Fruit fly (Drosophila melanogaster) whole organism, prepupa: ENCODE results near the gene bin.

ENCODE experiments used
- Blimp-1 ChIP-seq: fragments of 200-800 bp; sonication (Bioruptor generic); optimal IDR thresholded peaks from 3 replicates; lab custom pipeline; 2017; ENCODE audit warnings: missing biosample characterization, missing genetic modification characterization, mild to moderate bottlenecking, moderate library complexity, missing genetic modification reagents
- CG10631 ChIP-seq: fragments of 200-800 bp; sonication (Bioruptor generic); optimal IDR thresholded peaks from 2 replicates; lab custom pipeline; 2016; ENCODE audit warnings: missing biosample characterization, missing genetic modification characterization
- CG10669 ChIP-seq: fragments of 200-800 bp; sonication (Bioruptor generic); optimal IDR thresholded peaks from 3 replicates; lab custom pipeline; 2018; ENCODE audit warnings: missing biosample characterization, mild to moderate bottlenecking, missing genetic modification characterization, moderate library complexity
- CG11294 ChIP-seq: fragments of 200-800 bp; sonication (Bioruptor generic); IDR thresholded peaks from 2 replicates; pipeline ENCODE4 v1.3.6; 2022; ENCODE audit warnings: missing biosample characterization, missing genetic modification characterization
- CG11902 ChIP-seq: fragments of 200-800 bp; sonication (Bioruptor generic); optimal IDR thresholded peaks from 3 replicates; lab custom pipeline; 2016; ENCODE audit warnings: missing biosample characterization, missing genetic modification characterization
- CG15336 ChIP-seq: fragments of 200-800 bp; sonication (Bioruptor generic); IDR thresholded peaks from 2 replicates; pipeline ENCODE4 v1.3.6; 2022; ENCODE audit warnings: missing biosample characterization, missing genetic modification characterization
- CG1621 ChIP-seq: fragments of 200-800 bp; sonication (Bioruptor generic); optimal IDR thresholded peaks from 3 replicates; lab custom pipeline; 2018; ENCODE audit warnings: missing biosample characterization, mild to moderate bottlenecking, missing genetic modification characterization
- CG16779 ChIP-seq: fragments of 200-800 bp; sonication (Bioruptor generic); optimal IDR thresholded peaks from 3 replicates; lab custom pipeline; 2017; ENCODE audit warnings: missing biosample characterization, mild to moderate bottlenecking, missing genetic modification characterization
- CG3032 ChIP-seq: fragments of 200-800 bp; optimal IDR thresholded peaks from 2 replicates; lab custom pipeline; 2019; ENCODE audit warnings: missing biosample characterization, mild to moderate bottlenecking, missing genetic modification characterization, moderate library complexity
- CG32006 ChIP-seq: fragments of 200-800 bp; sonication (Bioruptor generic); optimal IDR thresholded peaks from 3 replicates; lab custom pipeline; 2017; ENCODE audit warnings: missing biosample characterization, mild to moderate bottlenecking, missing genetic modification characterization
- CG34406 ChIP-seq: fragments of 200-800 bp; sonication (Bioruptor generic); optimal IDR thresholded peaks from 3 replicates; lab custom pipeline; 2016; ENCODE audit warnings: missing biosample characterization, missing genetic modification characterization
- CG3919 ChIP-seq: fragments of 200-800 bp; sonication (Bioruptor generic); optimal IDR thresholded peaks from 3 replicates; lab custom pipeline; 2016; ENCODE audit warnings: missing biosample characterization, missing genetic modification characterization
- CG4318 ChIP-seq: fragments of 200-800 bp; sonication (Bioruptor generic); optimal IDR thresholded peaks from 3 replicates; lab custom pipeline; 2017; ENCODE audit warnings: missing biosample characterization, mild to moderate bottlenecking, missing genetic modification characterization
- CG6163 ChIP-seq: fragments of 200-800 bp; sonication (Bioruptor generic); IDR thresholded peaks from 3 replicates; pipeline ENCODE4 v1.3.6; 2022; ENCODE audit warnings: missing biosample characterization, missing genetic modification characterization
- CG6276 ChIP-seq: fragments of 200-800 bp; sonication (Bioruptor generic); optimal IDR thresholded peaks from 2 replicates; lab custom pipeline; 2017; ENCODE audit warnings: missing biosample characterization, mild to moderate bottlenecking, missing genetic modification characterization
- CG6792 ChIP-seq: fragments of 200-800 bp; sonication (Bioruptor generic); optimal IDR thresholded peaks from 3 replicates; lab custom pipeline; 2016; ENCODE audit warnings: missing biosample characterization, missing genetic modification characterization
- CG6808 ChIP-seq: fragments of 200-800 bp; sonication (Bioruptor generic); optimal IDR thresholded peaks from 3 replicates; lab custom pipeline; 2017; ENCODE audit warnings: missing biosample characterization, missing genetic modification characterization, mild to moderate bottlenecking, moderate library complexity, missing genetic modification reagents
- CG6854 ChIP-seq: fragments of 200-800 bp; sonication (Bioruptor generic); optimal IDR thresholded peaks from 2 replicates; lab custom pipeline; 2017; ENCODE audit warnings: missing biosample characterization, mild to moderate bottlenecking, missing genetic modification characterization
- CG7368 ChIP-seq: fragments of 200-800 bp; sonication (Bioruptor generic); optimal IDR thresholded peaks from 3 replicates; lab custom pipeline; 2016; ENCODE audit warnings: missing biosample characterization, missing genetic modification characterization
- CG8319 ChIP-seq: fragments of 200-800 bp; sonication (Bioruptor generic); optimal IDR thresholded peaks from 3 replicates; lab custom pipeline; 2016; ENCODE audit warnings: missing biosample characterization, missing genetic modification characterization
- CG8632 ChIP-seq: fragments of 200-800 bp; sonication (Bioruptor generic); optimal IDR thresholded peaks from 3 replicates; lab custom pipeline; 2016; ENCODE audit warnings: missing biosample characterization, missing genetic modification characterization
- Eip93F ChIP-seq: fragments of 200-800 bp; sonication (Bioruptor generic); optimal IDR thresholded peaks from 2 replicates; lab custom pipeline; 2016; ENCODE audit warnings: missing biosample characterization, mild to moderate bottlenecking, missing genetic modification characterization
- Ets21C ChIP-seq: fragments of 200-800 bp; sonication (Bioruptor generic); optimal IDR thresholded peaks from 3 replicates; lab custom pipeline; 2016; ENCODE audit warnings: missing biosample characterization, missing genetic modification characterization
- Ets96B ChIP-seq: fragments of 200-800 bp; optimal IDR thresholded peaks from 2 replicates; lab custom pipeline; 2019; ENCODE audit warnings: missing biosample characterization, mild to moderate bottlenecking, missing genetic modification characterization, moderate library complexity
- Hr38 ChIP-seq: sonication (Bioruptor generic); optimal IDR thresholded peaks from 2 replicates; lab custom pipeline; 2016; ENCODE audit warnings: missing biosample characterization, missing genetic modification characterization
- Hr39 ChIP-seq: fragments of 200-800 bp; sonication (Bioruptor generic); optimal IDR thresholded peaks from 2 replicates; lab custom pipeline; 2016; ENCODE audit warnings: missing biosample characterization, missing genetic modification characterization
- Hr4 ChIP-seq: fragments of 200-800 bp; sonication (Bioruptor generic); optimal IDR thresholded peaks from 3 replicates; lab custom pipeline; 2016; ENCODE audit warnings: missing biosample characterization, missing genetic modification characterization
- Lpt ChIP-seq: fragments of 200-800 bp; sonication (Bioruptor generic); optimal IDR thresholded peaks from 3 replicates; lab custom pipeline; 2016; ENCODE audit warnings: missing biosample characterization, missing genetic modification characterization
- Met ChIP-seq: fragments of 200-800 bp; sonication (Bioruptor generic); optimal IDR thresholded peaks from 3 replicates; lab custom pipeline; 2016; ENCODE audit warnings: missing biosample characterization, missing genetic modification characterization
- Smox ChIP-seq: fragments of 200-800 bp; sonication (Bioruptor generic); optimal IDR thresholded peaks from 3 replicates; lab custom pipeline; 2016; ENCODE audit warnings: missing biosample characterization, missing genetic modification characterization
- Sox102F ChIP-seq: fragments of 200-800 bp; sonication (Bioruptor generic); optimal IDR thresholded peaks from 2 replicates; lab custom pipeline; 2016; ENCODE audit warnings: missing biosample characterization, mild to moderate bottlenecking, missing genetic modification characterization
- Sox15 ChIP-seq: fragments of 200-800 bp; sonication (Bioruptor generic); optimal IDR thresholded peaks from 3 replicates; lab custom pipeline; 2016; ENCODE audit warnings: missing biosample characterization, missing genetic modification characterization
- achi ChIP-seq: fragments of 200-800 bp; sonication (Bioruptor generic); optimal IDR thresholded peaks from 3 replicates; lab custom pipeline; 2016; ENCODE audit warnings: missing biosample characterization, missing genetic modification characterization
- acj6 ChIP-seq: fragments of 200-800 bp; sonication (Bioruptor generic); optimal IDR thresholded peaks from 3 replicates; lab custom pipeline; 2016; ENCODE audit warnings: missing biosample characterization, missing genetic modification characterization
- dac ChIP-seq: fragments of 200-800 bp; sonication (Bioruptor generic); optimal IDR thresholded peaks from 2 replicates; lab custom pipeline; 2017; ENCODE audit warnings: missing biosample characterization, mild to moderate bottlenecking, missing genetic modification characterization
- eg ChIP-seq: fragments of 200-800 bp; sonication (Bioruptor generic); IDR thresholded peaks from 3 replicates; pipeline ENCODE4 v1.3.6; 2022; ENCODE audit warnings: missing biosample characterization, missing genetic modification characterization
- fd59A ChIP-seq: fragments of 200-800 bp; sonication (Bioruptor generic); optimal IDR thresholded peaks from 2 replicates; lab custom pipeline; 2017; ENCODE audit warnings: missing biosample characterization, mild to moderate bottlenecking, missing genetic modification characterization, missing genetic modification reagents
- fd85E ChIP-seq: fragments of 200-800 bp; sonication (Bioruptor generic); optimal IDR thresholded peaks from 3 replicates; lab custom pipeline; 2016; ENCODE audit warnings: missing biosample characterization, missing genetic modification characterization
- fkh ChIP-seq: fragments of 200-800 bp; sonication (Bioruptor generic); optimal IDR thresholded peaks from 3 replicates; lab custom pipeline; 2017; ENCODE audit warnings: missing biosample characterization, mild to moderate bottlenecking, missing genetic modification characterization, moderate library complexity
- spab ChIP-seq: fragments of 200-800 bp; sonication (Bioruptor generic); optimal IDR thresholded peaks from 2 replicates; lab custom pipeline; 2017; ENCODE audit warnings: missing biosample characterization, mild to moderate bottlenecking, missing genetic modification characterization, missing genetic modification reagents
- ss ChIP-seq, 2 experiments: fragments of 200-800 bp; sonication (Bioruptor generic); optimal IDR thresholded peaks; 2 replicates in 1 of 2; 3 replicates in 1 of 2; lab custom pipeline; 2017 to 2018; ENCODE audit warnings: mild to moderate bottlenecking in 2 of 2, missing biosample characterization in 2 of 2, missing genetic modification characterization in 2 of 2, moderate library complexity in 1 of 2
- svp ChIP-seq: fragments of 200-800 bp; sonication (Bioruptor generic); peaks from one replicate; lab custom pipeline; 2016; ENCODE audit warnings: missing biosample characterization, missing genetic modification characterization
- topi ChIP-seq: fragments of 200-800 bp; sonication (Bioruptor generic); optimal IDR thresholded peaks from 3 replicates; lab custom pipeline; 2016; ENCODE audit warnings: missing biosample characterization, missing genetic modification characterization
- vri ChIP-seq: fragments of 200-800 bp; sonication (Bioruptor generic); optimal IDR thresholded peaks from 3 replicates; lab custom pipeline; 2016; ENCODE audit warnings: missing biosample characterization, mild to moderate bottlenecking, missing genetic modification characterization

The bin gene

DNA sequence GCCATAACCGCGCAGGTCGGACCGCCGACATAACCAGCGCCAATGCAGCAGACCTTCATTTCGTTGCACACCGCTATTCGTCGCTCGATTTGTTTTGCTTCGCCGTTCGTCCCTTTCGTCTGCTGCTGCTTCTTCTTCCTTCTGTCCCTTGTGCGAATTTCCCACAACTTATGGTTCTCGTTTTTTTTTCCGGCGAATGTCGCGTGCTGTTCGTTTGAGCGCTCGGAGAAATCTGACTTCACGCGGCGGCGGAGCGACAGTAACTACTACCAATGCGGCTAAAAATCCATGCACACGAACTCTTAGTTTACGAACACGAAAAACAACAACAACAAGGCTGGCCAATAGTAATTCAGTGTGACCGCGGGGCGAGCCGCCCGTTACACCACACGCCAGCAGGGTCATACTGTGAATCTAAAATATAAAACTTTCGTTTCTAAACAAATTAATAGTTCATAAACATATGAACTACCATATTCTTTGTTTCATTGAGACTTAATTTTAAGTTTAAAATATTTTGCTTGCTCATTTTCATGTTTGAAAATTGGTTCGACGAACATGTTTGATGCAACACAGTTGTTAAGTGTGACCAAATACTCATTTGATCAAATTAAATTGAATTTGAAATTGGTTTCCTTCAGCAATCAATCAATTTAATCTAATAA lies 25.8 kb upstream of the bin start, which contains the start of gene sgl (continued):
- peak; percentile 71 to 76 for TF ChIP-seq ss (GFP tag; optimal IDR thresholded peaks at IDR 0.05; lab: Kevin White, UChicago)
- no peak for TF ChIP-seq CG6792 (GFP tag; lab: Kevin White, UChicago)
- no peak for TF ChIP-seq acj6
- TF ChIP-seq CG3919 (GFP tag; lab: Kevin White, UChicago), result peak; percentile 59
- peak; percentile 55 for TF ChIP-seq Ets96B
- TF ChIP-seq Smox, result no peak
- no peak for TF ChIP-seq CG7368
- no peak for TF ChIP-seq Hr38
- peak; percentile 74 for TF ChIP-seq svp (GFP tag; lab: Kevin White, UChicago)
- peak; percentile 72 for TF ChIP-seq CG1621
- TF ChIP-seq Ets21C (GFP tag; lab: Kevin White, UChicago), result no peak
- TF ChIP-seq CG6854 (GFP tag; lab: Kevin White, UChicago), result peak; percentile 48
- no peak for TF ChIP-seq fkh
- no peak for TF ChIP-seq CG4318 (GFP tag; lab: Kevin White, UChicago)
- no peak for TF ChIP-seq Eip93F (GFP tag; lab: Kevin White, UChicago)
- peak; percentile 87 for TF ChIP-seq CG6163
- peak; percentile 75 for TF ChIP-seq eg (GFP tag; lab: Robert Waterston, UW)
- TF ChIP-seq, all 60 proteins: peak for 31

DNA sequence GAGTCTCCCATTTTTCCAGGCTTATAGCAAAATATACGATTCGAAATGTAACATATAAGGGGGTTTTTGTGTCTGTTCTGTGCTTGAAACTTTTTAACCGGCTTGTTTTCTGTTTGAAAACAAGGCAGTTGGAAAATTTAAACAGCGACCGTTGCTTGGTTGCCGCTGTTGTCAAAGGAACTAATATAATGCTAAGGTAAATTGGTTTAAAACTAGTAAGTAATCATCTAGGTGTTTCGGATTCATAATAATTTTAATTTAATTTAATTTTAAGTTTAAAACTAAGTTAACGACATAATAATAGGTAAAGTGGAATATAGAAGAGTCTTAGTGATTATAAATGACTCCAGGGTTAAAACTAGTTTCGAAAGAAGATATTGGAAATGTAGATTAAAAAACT lies 22.6 kb upstream of the bin start, which contains the start of gene CG10064:
TSS of gene CG10064 (minus strand) at position 101 of the 400 bp plus-strand sequence.
- no peak for TF ChIP-seq Lpt (GFP tag; lab: Kevin White, UChicago)

dm6 chr3L:6968961-6969814 lies 21.2 kb upstream of the bin start, which contains the start of the genes Mis12 and CG9953:
Gene Mis12, minus strand, starts transcription at chr3L:6969048.
Gene CG9953, plus strand, starts transcription at chr3L:6969658.
- TF ChIP-seq achi, result peak; percentile 48
- peak; percentile 23 for TF ChIP-seq CG6792 (GFP tag; lab: Kevin White, UChicago)
- peak; percentile 40 for TF ChIP-seq CG8632
- TF ChIP-seq Sox15 (GFP tag; lab: Kevin White, UChicago), result peak; percentile 28
- TF ChIP-seq CG6276 (GFP tag; lab: Kevin White, UChicago), result peak; percentile 24
- TF ChIP-seq CG11294 (GFP tag; lab: Robert Waterston, UW), result no peak
- peak; percentile 19 for TF ChIP-seq CG10669 (GFP tag; lab: Kevin White, UChicago)
- no peak for TF ChIP-seq dac (GFP tag; lab: Kevin White, UChicago)
- peak; percentile 13 for TF ChIP-seq topi (GFP tag; lab: Kevin White, UChicago)
- TF ChIP-seq CG34406 (GFP tag; lab: Kevin White, UChicago), result peak; percentile 19
- TF ChIP-seq Eip93F (GFP tag; lab: Kevin White, UChicago), result no peak
- no peak for TF ChIP-seq vri (GFP tag; lab: Kevin White, UChicago)
- no peak for TF ChIP-seq Met
- TF ChIP-seq CG32006 (GFP tag; lab: Kevin White, UChicago), result peak; percentile 67
- no peak for TF ChIP-seq Sox102F (GFP tag; lab: Kevin White, UChicago)
- TF ChIP-seq CG8319 (GFP tag; lab: Kevin White, UChicago), result no peak
- TF ChIP-seq Blimp-1, result no peak
- no peak for TF ChIP-seq fkh
- peak; percentile 24 for TF ChIP-seq Hr39 (GFP tag; lab: Kevin White, UChicago)
- TF ChIP-seq CG3032, result peak; percentile 25
- peak; percentile 32 for TF ChIP-seq acj6
- TF ChIP-seq CG1621, result no peak
- TF ChIP-seq CG3919 (GFP tag; lab: Kevin White, UChicago), result peak; percentile 44
- TF ChIP-seq CG11902 (GFP tag; lab: Kevin White, UChicago), result peak; percentile 14
- peak; percentile 61 for TF ChIP-seq CG15336 (GFP tag; lab: Robert Waterston, UW)
- no peak for TF ChIP-seq Hr38
- no peak for TF ChIP-seq spab (GFP tag; lab: Kevin White, UChicago)
- no peak for TF ChIP-seq CG16779 (tag; lab: Kevin White, UChicago)
- TF ChIP-seq fd85E (GFP tag; lab: Kevin White, UChicago), result no peak
- TF ChIP-seq eg (GFP tag; lab: Robert Waterston, UW), result peak; percentile 80
- TF ChIP-seq Hr4 (GFP tag; lab: Kevin White, UChicago), result peak; percentile 57
- TF ChIP-seq Smox, result no peak
- TF ChIP-seq CG4318 (GFP tag; lab: Kevin White, UChicago), result peak; percentile 55
- peak; percentile 31 for TF ChIP-seq CG6808 (GFP tag; lab: Kevin White, UChicago)
- TF ChIP-seq fd59A (GFP tag; lab: Kevin White, UChicago), result no peak
- peak; percentile 44 for TF ChIP-seq CG10631
